Fruit fly (Drosophila melanogaster) whole organism, embryonic: ENCODE measurements around the gene CG6574.

ENCODE experiments used
- Adf1 ChIP-seq: fragments of 200-800 bp; sonication (Bioruptor generic); IDR thresholded peaks from 2 replicates; pipeline ENCODE4 v1.3.6; 2022; ENCODE audit warnings: missing biosample characterization, missing genetic modification characterization
- Asciz ChIP-seq: fragments of 200-800 bp; sonication (Bioruptor generic); optimal IDR thresholded peaks from 2 replicates; lab custom pipeline; 2017; ENCODE audit warnings: missing biosample characterization, mild to moderate bottlenecking, missing genetic modification characterization, missing genetic modification reagents
- CG12155 ChIP-seq: fragments of 200-800 bp; sonication (Bioruptor generic); optimal IDR thresholded peaks from 3 replicates; lab custom pipeline; 2016; ENCODE audit warnings: missing biosample characterization, missing genetic modification characterization
- CG12744 ChIP-seq: fragments of 200-800 bp; sonication (Bioruptor generic); optimal IDR thresholded peaks from 2 replicates; lab custom pipeline; 2016; ENCODE audit warnings: missing biosample characterization, missing genetic modification characterization
- CG13424 ChIP-seq: fragments of 200-800 bp; sonication (Bioruptor generic); optimal IDR thresholded peaks from 2 replicates; lab custom pipeline; 2019; ENCODE audit warnings: missing biosample characterization, mild to moderate bottlenecking, missing genetic modification characterization, moderate library complexity
- CG14667 ChIP-seq: fragments of 200-800 bp; sonication (Bioruptor generic); IDR thresholded peaks from 2 replicates; pipeline ENCODE4 v1.3.6; 2022; ENCODE audit warnings: missing biosample characterization, missing genetic modification characterization
- CG1603 ChIP-seq: fragments of 200-800 bp; sonication (Bioruptor generic); optimal IDR thresholded peaks from 2 replicates; lab custom pipeline; 2019; ENCODE audit warnings: missing biosample characterization, mild to moderate bottlenecking, missing genetic modification characterization, moderate library complexity
- CG17385 ChIP-seq: fragments of 200-800 bp; sonication (Bioruptor generic); optimal IDR thresholded peaks from 3 replicates; lab custom pipeline; 2018; ENCODE audit warnings: missing biosample characterization, mild to moderate bottlenecking, missing genetic modification characterization
- CG17802 ChIP-seq: fragments of 200-800 bp; sonication (Bioruptor generic); optimal IDR thresholded peaks from 2 replicates; lab custom pipeline; 2018; ENCODE audit warnings: missing biosample characterization, mild to moderate bottlenecking, missing genetic modification characterization, moderate library complexity
- CG2116 ChIP-seq: fragments of 200-800 bp; sonication (Bioruptor generic); optimal IDR thresholded peaks from 3 replicates; lab custom pipeline; 2018; ENCODE audit warnings: missing biosample characterization, mild to moderate bottlenecking, missing genetic modification characterization
- CG2199 ChIP-seq: fragments of 200-800 bp; sonication (Bioruptor generic); IDR thresholded peaks from 3 replicates; pipeline ENCODE4 v1.3.6; 2022; ENCODE audit warnings: missing biosample characterization, missing genetic modification characterization
- CG2678 ChIP-seq: fragments of 200-800 bp; sonication (Bioruptor generic); optimal IDR thresholded peaks from 3 replicates; lab custom pipeline; 2019; ENCODE audit warnings: missing biosample characterization, mild to moderate bottlenecking, missing genetic modification characterization, moderate library complexity
- CG3163 ChIP-seq: fragments of 200-800 bp; sonication (Bioruptor generic); optimal IDR thresholded peaks from 3 replicates; lab custom pipeline; 2016; ENCODE audit warnings: missing biosample characterization, missing genetic modification characterization
- CG3407 ChIP-seq: fragments of 200-800 bp; sonication (Bioruptor generic); optimal IDR thresholded peaks from 2 replicates; lab custom pipeline; 2018; ENCODE audit warnings: missing biosample characterization, mild to moderate bottlenecking, missing genetic modification characterization
- CG4424 ChIP-seq: fragments of 200-800 bp; sonication (Bioruptor generic); optimal IDR thresholded peaks from 3 replicates; lab custom pipeline; 2016; ENCODE audit warnings: missing biosample characterization, missing genetic modification characterization
- CG6854 ChIP-seq: fragments of 200-800 bp; sonication (Bioruptor generic); optimal IDR thresholded peaks from 3 replicates; lab custom pipeline; 2017; ENCODE audit warnings: missing biosample characterization, mild to moderate bottlenecking, missing genetic modification characterization
- CG8290 ChIP-seq, 3 experiments: fragments of 200-800 bp; sonication (Bioruptor generic); optimal IDR thresholded peaks; 2 replicates each; lab custom pipeline; 2016 to 2019; ENCODE audit warnings: missing biosample characterization in 3 of 3, missing genetic modification characterization in 3 of 3, mild to moderate bottlenecking in 2 of 3, moderate library complexity in 1 of 3
- CoRest ChIP-seq: fragments of 200-800 bp; sonication (Bioruptor generic); optimal IDR thresholded peaks from 3 replicates; lab custom pipeline; 2018; ENCODE audit warnings: missing biosample characterization, mild to moderate bottlenecking, missing genetic modification characterization, moderate library complexity
- Dek ChIP-seq: fragments of 200-800 bp; sonication (Bioruptor generic); optimal IDR thresholded peaks from 3 replicates; lab custom pipeline; 2019; ENCODE audit warnings: missing biosample characterization, mild to moderate bottlenecking, missing genetic modification characterization, moderate library complexity
- Doc3 ChIP-seq: fragments of 200-800 bp; sonication (Bioruptor generic); IDR thresholded peaks from 3 replicates; pipeline ENCODE4 v1.3.6; 2022; ENCODE audit warnings: missing biosample characterization, missing genetic modification characterization; ENCODE audit not compliant: partially characterized antibody
- Drgx ChIP-seq: fragments of 200-800 bp; sonication (Bioruptor generic); IDR thresholded peaks from 2 replicates; pipeline ENCODE4 v1.3.6; 2022; ENCODE audit warnings: missing biosample characterization, missing genetic modification characterization
- Ets97D ChIP-seq: fragments of 200-800 bp; sonication (Bioruptor generic); optimal IDR thresholded peaks from 3 replicates; lab custom pipeline; 2016; ENCODE audit warnings: missing biosample characterization, missing genetic modification characterization
- Hey ChIP-seq: fragments of 200-800 bp; sonication (Bioruptor generic); optimal IDR thresholded peaks from 3 replicates; lab custom pipeline; 2018; ENCODE audit warnings: missing biosample characterization, mild to moderate bottlenecking, missing genetic modification characterization
- Hr3 ChIP-seq: fragments of 200-800 bp; sonication (Bioruptor generic); optimal IDR thresholded peaks from 3 replicates; lab custom pipeline; 2016; ENCODE audit warnings: missing biosample characterization, missing genetic modification characterization
- Hsf ChIP-seq: fragments of 200-800 bp; sonication (Bioruptor generic); optimal IDR thresholded peaks from 3 replicates; lab custom pipeline; 2016; ENCODE audit warnings: missing biosample characterization, missing genetic modification characterization
- Lhr ChIP-seq: fragments of 200-800 bp; sonication (Bioruptor generic); optimal IDR thresholded peaks from 3 replicates; lab custom pipeline; 2017; ENCODE audit warnings: mild to moderate bottlenecking, missing biosample characterization, missing genetic modification reagents, missing genetic modification characterization
- Opbp ChIP-seq: fragments of 200-800 bp; sonication (Bioruptor generic); IDR thresholded peaks from 3 replicates; pipeline ENCODE4 v1.3.6; 2022; ENCODE audit warnings: missing biosample characterization, missing genetic modification characterization; ENCODE audit not compliant: partially characterized antibody
- Poxn ChIP-seq: fragments of 200-800 bp; sonication (Bioruptor generic); IDR thresholded peaks from 2 replicates; pipeline ENCODE4 v1.3.6; 2022; ENCODE audit warnings: missing biosample characterization, missing genetic modification characterization
- Ravus ChIP-seq: fragments of 200-800 bp; sonication (Bioruptor generic); IDR thresholded peaks from 2 replicates; pipeline ENCODE4 v1.3.6; 2022; ENCODE audit warnings: missing biosample characterization, missing genetic modification characterization
- Sox100B ChIP-seq: fragments of 200-800 bp; sonication (Bioruptor generic); optimal IDR thresholded peaks from 3 replicates; lab custom pipeline; 2018; ENCODE audit warnings: missing biosample characterization, mild to moderate bottlenecking, missing genetic modification characterization
- Stat92E ChIP-seq, 3 experiments: fragments of >200 bp in 2 of 3; fragments of 200-800 bp in 1 of 3; sonication (Bioruptor generic) in 1 of 3; optimal IDR thresholded peaks; 2 replicates each; lab custom pipeline; 2017 to 2019; ENCODE audit warnings: missing biosample characterization in 3 of 3, missing genetic modification characterization in 3 of 3, mild to moderate bottlenecking in 1 of 3, moderate library complexity in 1 of 3
- Vsx1 ChIP-seq: fragments of 200-800 bp; sonication (Bioruptor generic); optimal IDR thresholded peaks from 2 replicates; lab custom pipeline; 2017; ENCODE audit warnings: missing biosample characterization, mild to moderate bottlenecking, missing genetic modification characterization, missing genetic modification reagents
- cad ChIP-seq: fragments of >200 bp; optimal IDR thresholded peaks from 2 replicates; lab custom pipeline; 2017; ENCODE audit warnings: missing biosample characterization, missing genetic modification characterization
- cas ChIP-seq: fragments of 200-800 bp; sonication (Bioruptor generic); IDR thresholded peaks from 2 replicates; pipeline ENCODE4 v1.3.6; 2022; ENCODE audit warnings: missing biosample characterization, missing genetic modification characterization
- crol ChIP-seq: fragments of 200-800 bp; sonication (Bioruptor generic); IDR thresholded peaks from 2 replicates; pipeline ENCODE4 v1.3.6; 2022; ENCODE audit warnings: missing biosample characterization, missing genetic modification characterization
- en ChIP-seq: fragments of 200-800 bp; sonication (Bioruptor generic); optimal IDR thresholded peaks from 2 replicates; lab custom pipeline; 2016; ENCODE audit warnings: missing biosample characterization, missing genetic modification characterization
- gsb ChIP-seq: fragments of 200-800 bp; sonication (Bioruptor generic); IDR thresholded peaks from 2 replicates; pipeline ENCODE4 v1.3.6; 2022; ENCODE audit warnings: missing biosample characterization, missing genetic modification characterization
- hkb ChIP-seq, 2 experiments: fragments of 200-800 bp in 1 of 2; fragments of >200 bp in 1 of 2; sonication (Bioruptor generic) in 1 of 2; IDR thresholded peaks in 1 of 2; optimal IDR thresholded peaks in 1 of 2; 2 replicates each; pipeline versions ENCODE4 v1.3.6 to Lab custom; 2017 to 2022; ENCODE audit warnings: missing biosample characterization in 1 of 2, missing genetic modification characterization in 1 of 2
- jing ChIP-seq: fragments of 200-800 bp; sonication (Bioruptor generic); optimal IDR thresholded peaks from 2 replicates; lab custom pipeline; 2018; ENCODE audit warnings: missing biosample characterization, mild to moderate bottlenecking, missing genetic modification characterization
- kah ChIP-seq: fragments of 200-800 bp; sonication (Bioruptor generic); optimal IDR thresholded peaks from 2 replicates; lab custom pipeline; 2018; ENCODE audit warnings: missing biosample characterization, mild to moderate bottlenecking, missing genetic modification characterization
- knrl ChIP-seq: fragments of 200-800 bp; sonication (Bioruptor generic); IDR thresholded peaks from 3 replicates; pipeline ENCODE4 v1.3.6; 2022; ENCODE audit warnings: missing biosample characterization, missing genetic modification characterization; ENCODE audit not compliant: partially characterized antibody
- nom ChIP-seq: fragments of 200-800 bp; sonication (Bioruptor generic); optimal IDR thresholded peaks from 2 replicates; lab custom pipeline; 2017; ENCODE audit warnings: missing biosample characterization, missing genetic modification characterization, mild to moderate bottlenecking, moderate library complexity, missing genetic modification reagents
- onecut ChIP-seq: fragments of 200-800 bp; sonication (Bioruptor generic); IDR thresholded peaks from 2 replicates; pipeline ENCODE4 v1.3.6; 2022; ENCODE audit warnings: missing biosample characterization, missing genetic modification characterization
- p53 ChIP-seq: fragments of 200-800 bp; sonication (Bioruptor generic); optimal IDR thresholded peaks from 2 replicates; lab custom pipeline; 2016; ENCODE audit warnings: missing biosample characterization, missing genetic modification characterization
- rib ChIP-seq: fragments of 200-800 bp; sonication (Bioruptor generic); IDR thresholded peaks from 2 replicates; pipeline ENCODE4 v1.3.6; 2022; ENCODE audit warnings: missing biosample characterization, missing genetic modification characterization
- sima ChIP-seq: fragments of 200-800 bp; sonication (Bioruptor generic); optimal IDR thresholded peaks from 2 replicates; lab custom pipeline; 2016; ENCODE audit warnings: missing biosample characterization, missing genetic modification characterization
- stc ChIP-seq: fragments of 200-800 bp; sonication (Bioruptor generic); IDR thresholded peaks from 2 replicates; pipeline ENCODE4 v1.3.6; 2022; ENCODE audit warnings: missing biosample characterization, missing genetic modification characterization
- toy ChIP-seq: fragments of 200-800 bp; sonication (Bioruptor generic); IDR thresholded peaks from 2 replicates; pipeline ENCODE4 v1.3.6; 2022; ENCODE audit warnings: missing biosample characterization, missing genetic modification characterization
- usp ChIP-seq: fragments of >200 bp; optimal IDR thresholded peaks from 2 replicates; lab custom pipeline; 2017; ENCODE audit warnings: missing biosample characterization, missing genetic modification characterization
- vvl ChIP-seq: fragments of 200-800 bp; sonication (Bioruptor generic); IDR thresholded peaks from 2 replicates; pipeline ENCODE4 v1.3.6; 2022; ENCODE audit warnings: missing biosample characterization, missing genetic modification characterization
- zf30C ChIP-seq: fragments of 200-800 bp; sonication (Bioruptor generic); optimal IDR thresholded peaks from 3 replicates; lab custom pipeline; 2018; ENCODE audit warnings: missing biosample characterization, mild to moderate bottlenecking, missing genetic modification characterization

Gene CG6574

DNA sequence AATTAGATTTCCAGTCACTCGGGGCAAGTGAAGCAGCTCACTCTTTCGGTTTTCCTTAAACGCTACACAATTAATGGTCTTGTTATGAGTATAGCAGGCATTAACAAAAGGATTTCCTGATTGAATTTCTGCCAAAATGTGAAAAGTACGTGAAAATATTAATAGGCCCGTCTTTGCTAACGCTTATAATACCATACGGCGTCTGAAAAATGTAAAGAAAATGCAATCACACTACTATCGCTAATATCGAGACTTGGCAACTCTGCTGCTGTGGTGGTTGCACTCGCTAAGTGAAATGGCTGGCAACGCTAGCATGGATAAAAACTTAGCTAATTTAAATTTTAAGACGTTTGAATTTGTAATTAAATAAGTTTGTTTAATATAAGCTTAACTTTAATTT is 30.5 kb upstream of the CG6574 start, which contains the start of gene CG6621 (continued):
- TF ChIP-seq Hsf (GFP tag; lab: Kevin White, UChicago), result no peak
- TF ChIP-seq Lhr (GFP tag; lab: Kevin White, UChicago), result peak; percentile 96
- TF ChIP-seq knrl, result peak; percentile 69
- TF ChIP-seq Adf1, result no peak
- TF ChIP-seq CG2116 (GFP tag; lab: Kevin White, UChicago), result peak; percentile 52
- no peak for TF ChIP-seq CG17802 (tag; lab: Kevin White, UChicago)
- no peak for TF ChIP-seq Sox100B
- no peak for TF ChIP-seq CG14667 (GFP tag; lab: Robert Waterston, UW)
- TF ChIP-seq CG1603, result peak; percentile 88
- no peak for TF ChIP-seq rib (GFP tag; lab: Robert Waterston, UW)
- TF ChIP-seq CG4424, result no peak
- TF ChIP-seq nom, result no peak
- no peak for TF ChIP-seq Vsx1
- TF ChIP-seq Hey (tag; lab: Kevin White, UChicago), result no peak
- TF ChIP-seq CG2199, result no peak
- TF ChIP-seq Dek (tag; lab: Kevin White, UChicago), result peak; percentile 36
- TF ChIP-seq CG8290 (GFP tag; optimal IDR thresholded peaks at IDR 0.05; lab: Kevin White, UChicago), result peak; percentile 24
- TF ChIP-seq CG8290 (tag; optimal IDR thresholded peaks at IDR 0.05; lab: Kevin White, UChicago), result peak in 1 of 2 experiments; percentile 62
- no peak for TF ChIP-seq zf30C (GFP tag; lab: Kevin White, UChicago)
- TF ChIP-seq CG12744 (GFP tag; lab: Kevin White, UChicago), result peak; percentile 34
- peak; percentile 42; the same call in 1 of the 2 replicates for TF ChIP-seq vvl
- TF ChIP-seq Stat92E (GFP tag; optimal IDR thresholded peaks at IDR 0.05; lab: Kevin White, UChicago), result no peak
- no peak for TF ChIP-seq Asciz (GFP tag; lab: Kevin White, UChicago)
- peak; percentile 28 for TF ChIP-seq hkb (optimal IDR thresholded peaks at IDR 0.05; lab: Kevin White, UChicago)
- TF ChIP-seq hkb (GFP tag; IDR thresholded peaks at IDR 0.05; lab: Robert Waterston, UW), result no peak
- TF ChIP-seq CG6854 (GFP tag; lab: Kevin White, UChicago), result no peak
- no peak for TF ChIP-seq jing (GFP tag; lab: Kevin White, UChicago)
- no peak for TF ChIP-seq Doc3 (GFP tag; lab: Robert Waterston, UW)
- no peak for TF ChIP-seq crol (GFP tag; lab: Robert Waterston, UW)
- peak; percentile 90 for TF ChIP-seq Ets97D (GFP tag; lab: Kevin White, UChicago)
- no peak for TF ChIP-seq Poxn (GFP tag; lab: Robert Waterston, UW)
- no peak for TF ChIP-seq sima (GFP tag; lab: Kevin White, UChicago)
- no peak for TF ChIP-seq cad (GFP tag; lab: Kevin White, UChicago)
- TF ChIP-seq kah (GFP tag; lab: Kevin White, UChicago), result no peak
- no peak for TF ChIP-seq usp (GFP tag; lab: Kevin White, UChicago)
- TF ChIP-seq CG13424, result peak; percentile 16
- no peak for TF ChIP-seq Hr3 (GFP tag; lab: Kevin White, UChicago)
- TF ChIP-seq toy (GFP tag; lab: Robert Waterston, UW), result no peak
- no peak for TF ChIP-seq CG3407 (GFP tag; lab: Kevin White, UChicago)
- TF ChIP-seq CG12155 (GFP tag; lab: Kevin White, UChicago), result peak; percentile 53
- no peak for TF ChIP-seq stc
- peak; percentile 58 for TF ChIP-seq CoRest
- TF ChIP-seq Opbp (GFP tag; lab: Robert Waterston, UW), result peak; percentile 79
- no peak for TF ChIP-seq CG2678 (tag; lab: Kevin White, UChicago)
- peak; percentile 27 for TF ChIP-seq p53 (GFP tag; lab: Kevin White, UChicago)
- TF ChIP-seq gsb (GFP tag; lab: Robert Waterston, UW), result no peak
- TF ChIP-seq Drgx (GFP tag; lab: Robert Waterston, UW), result no peak
- TF ChIP-seq onecut (GFP tag; lab: Robert Waterston, UW), result no peak
- no peak for TF ChIP-seq CG17385 (GFP tag; lab: Kevin White, UChicago)
- TF ChIP-seq en, result no peak
- no peak for TF ChIP-seq Ravus
- peak; percentile 11 for TF ChIP-seq CG3163 (GFP tag; lab: Kevin White, UChicago)
- TF ChIP-seq cas (GFP tag; lab: Robert Waterston, UW), result no peak
